Worm (Caenorhabditis elegans) whole organism, L2 larva: ENCODE measurements around the gene gos-28.

Experiments
- ZK546.5 ChIP-seq: sonication (generic microtip); optimal IDR thresholded peaks from 2 replicates; lab custom pipeline; 2017; ENCODE audit warnings: missing biosample characterization, missing genetic modification characterization
- ama-1 ChIP-seq: fragments of 150-350 bp; optimal IDR thresholded peaks from 2 replicates; lab custom pipeline; 2018; ENCODE audit warnings: inconsistent platforms
- ceh-16 ChIP-seq: fragments of 150-350 bp; optimal IDR thresholded peaks from 2 replicates; lab custom pipeline; 2014; ENCODE audit warnings: missing biosample characterization, missing genetic modification characterization
- dmd-4 ChIP-seq: sonication (generic microtip); optimal IDR thresholded peaks from 2 replicates; lab custom pipeline; 2017; ENCODE audit warnings: missing biosample characterization, missing genetic modification characterization
- elt-1 ChIP-seq: fragments of 150-350 bp; optimal IDR thresholded peaks from 2 replicates; lab custom pipeline; 2014; ENCODE audit warnings: missing biosample characterization, missing genetic modification characterization
- lsy-2 ChIP-seq, 2 experiments: fragments of 150-350 bp in 1 of 2; sonication (generic microtip) in 1 of 2; optimal IDR thresholded peaks; 2 replicates each; lab custom pipeline; 2014 to 2017; ENCODE audit warnings: missing biosample characterization in 2 of 2, missing genetic modification characterization in 2 of 2
- nhr-77 ChIP-seq: fragments of 150-350 bp; optimal IDR thresholded peaks from 2 replicates; lab custom pipeline; 2014; ENCODE audit warnings: missing biosample characterization, missing genetic modification characterization
- skn-1 ChIP-seq: sonication (generic microtip); optimal IDR thresholded peaks from 2 replicates; lab custom pipeline; 2017; ENCODE audit warnings: missing biosample characterization, missing genetic modification characterization
- unc-62 ChIP-seq: fragments of 150-350 bp; optimal IDR thresholded peaks from 2 replicates; lab custom pipeline; 2014; ENCODE audit warnings: missing biosample characterization, missing genetic modification reagents, missing genetic modification characterization

DNA sequence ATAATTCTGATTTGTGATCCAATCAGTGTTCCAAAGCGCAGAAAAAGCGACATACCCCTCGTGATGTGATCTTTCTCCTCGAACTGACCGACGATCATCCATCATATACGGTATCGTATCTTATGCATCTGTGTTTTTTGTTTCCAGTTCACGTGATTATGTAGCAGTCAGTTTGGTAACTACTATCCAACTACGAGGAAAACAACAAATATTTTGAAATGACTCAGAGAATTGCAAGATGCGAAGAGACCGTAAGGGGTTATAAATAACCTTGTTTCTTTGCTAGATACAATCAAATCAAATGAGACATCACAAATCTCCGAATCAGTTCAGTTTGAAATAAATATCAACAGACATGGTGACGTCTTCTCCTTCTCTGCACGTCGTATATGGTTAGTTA lies 48.8 kb downstream of the gos-28 start:
- TF ChIP-seq ama-1 (lab: Kevin White, UChicago) (no peak), skn-1 (tag; lab: Kevin White, UChicago) (no peak), ZK546.5 (tag; lab: Kevin White, UChicago) (no peak), nhr-77 (tag; lab: Kevin White, UChicago) (no peak), elt-1 (tag; lab: Kevin White, UChicago) (peak; percentile 37), lsy-2 (tag; optimal IDR thresholded peaks at IDR 0.05; lab: Kevin White, UChicago) (peak in 1 of 2 experiments; percentile 71), ceh-16 (peak; percentile 67), dmd-4 (tag; lab: Kevin White, UChicago) (no peak), unc-62 (no peak)
